Worm (Caenorhabditis elegans): Measurements from ENCODE around the gene C28H8.7.

DNA sequence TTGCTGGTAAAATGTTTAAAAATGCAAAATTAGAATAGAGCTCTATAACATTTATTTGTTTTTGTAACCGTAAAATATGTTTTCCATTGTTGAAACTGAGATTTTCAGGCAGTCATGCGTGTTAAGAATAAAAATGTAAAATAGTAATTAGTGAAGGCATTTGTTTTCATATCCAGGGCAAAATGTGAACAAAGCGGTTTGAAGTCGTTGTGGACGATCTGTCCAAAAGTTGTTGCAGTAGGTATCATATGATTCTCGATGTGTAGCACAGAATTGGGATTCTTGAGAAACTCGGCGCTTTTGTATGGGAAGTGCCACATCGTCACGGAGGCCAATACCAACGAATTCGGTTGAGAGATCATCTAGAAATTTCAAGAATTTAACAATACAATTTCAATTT, 4.5 kb downstream of the C28H8.7 start:
- TF ChIP-seq npax-4 (tag; optimal IDR thresholded peaks at IDR 0.05) (no peak), ets-4 (tag; optimal IDR thresholded peaks at IDR 0.05) (no peak)
